Fruit fly (Drosophila melanogaster) whole organism, prepupa: ENCODE measurements around the gene hoip.

Experiments
- CG16779 ChIP-seq: fragments of 200-800 bp; sonication (Bioruptor generic); optimal IDR thresholded peaks from 3 replicates; lab custom pipeline; 2017; ENCODE audit warnings: missing biosample characterization, mild to moderate bottlenecking, missing genetic modification characterization
- CG6854 ChIP-seq: fragments of 200-800 bp; sonication (Bioruptor generic); optimal IDR thresholded peaks from 2 replicates; lab custom pipeline; 2017; ENCODE audit warnings: missing biosample characterization, mild to moderate bottlenecking, missing genetic modification characterization
- net ChIP-seq: fragments of 200-800 bp; sonication (Bioruptor generic); optimal IDR thresholded peaks from 3 replicates; lab custom pipeline; 2016; ENCODE audit warnings: missing biosample characterization, missing genetic modification characterization
- vri ChIP-seq: fragments of 200-800 bp; sonication (Bioruptor generic); optimal IDR thresholded peaks from 3 replicates; lab custom pipeline; 2016; ENCODE audit warnings: missing biosample characterization, mild to moderate bottlenecking, missing genetic modification characterization

DNA sequence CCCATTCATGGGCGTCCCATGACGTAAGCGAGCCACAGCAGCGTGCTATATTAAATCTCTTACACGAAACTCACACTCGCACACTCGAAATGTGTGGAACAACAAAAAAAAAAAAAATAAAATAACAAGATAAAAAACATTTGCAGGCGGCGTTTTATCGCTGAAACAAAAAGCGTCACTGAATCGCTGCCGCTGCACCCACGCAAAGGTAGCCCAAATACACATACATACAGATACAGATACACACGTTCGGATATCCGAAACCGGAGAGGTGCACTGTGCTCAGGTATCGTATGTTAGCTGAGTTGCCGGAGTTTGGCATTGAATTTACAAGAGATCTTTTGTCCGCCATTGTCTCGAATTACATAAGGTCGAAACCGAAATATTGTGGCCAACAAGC is 13.6 kb upstream of the hoip start:
- TF ChIP-seq vri, result peak; percentile 74
- no peak for TF ChIP-seq CG6854 (GFP tag; lab: Kevin White, UChicago)
- no peak for TF ChIP-seq net (GFP tag; lab: Kevin White, UChicago)
- TF ChIP-seq CG16779, result no peak
